Worm (Caenorhabditis elegans): Measurements from ENCODE around the gene Y47D3A.14.
A peak's percentile ranks its signal among the peaks of the same experiment; 100 is the strongest.

Y47D3A.14 gene

ce11 chrIII:11246588-11246987 lies 9.9 kb upstream of the Y47D3A.14 start (continued):
- TF ChIP-seq mel-28 (tag; optimal IDR thresholded peaks at IDR 0.05; ENCODE audit: borderline replicate concordance) (no peak), B0336.3 (GFP tag; IDR thresholded peaks at IDR 0.05) (peak; percentile 86), sdz-38 (tag; optimal IDR thresholded peaks at IDR 0.05) (no peak), snpc-3.4 (tag; optimal IDR thresholded peaks at IDR 0.05) (no peak), F52B5.7 (tag; optimal IDR thresholded peaks at IDR 0.05) (no peak), F57C9.4 (tag; optimal IDR thresholded peaks at IDR 0.05) (no peak), ztf-22 (GFP tag; optimal IDR thresholded peaks at IDR 0.05) (no peak), B0035.1 (tag; optimal IDR thresholded peaks at IDR 0.05) (no peak), ceh-58 (GFP tag; IDR thresholded peaks at IDR 0.05) (0 out of 2 replicates have a peak, but pooled peaks have one; percentile 63), ZK185.1 (tag; optimal IDR thresholded peaks at IDR 0.05; ENCODE audit: poor library complexity, severe bottlenecking) (no peak)

- TF ChIP-seq aptf-3 (GFP tag; IDR thresholded peaks at IDR 0.05) (no peak), hrde-1 (tag; optimal IDR thresholded peaks at IDR 0.05; ENCODE audit: borderline replicate concordance) (no peak), egl-44 (GFP tag; IDR thresholded peaks at IDR 0.05) (no peak), B0019.2 (GFP tag; conservative IDR thresholded peaks at IDR 0.05) (no peak), lsl-1 (GFP tag; optimal IDR thresholded peaks at IDR 0.05) (no peak), F57A8.1 (GFP tag; optimal IDR thresholded peaks at IDR 0.05) (no peak), tlf-1 (GFP tag; optimal IDR thresholded peaks at IDR 0.05) (no peak), lir-1 (GFP tag; conservative IDR thresholded peaks at IDR 0.05) (no peak), nfya-2 (GFP tag; IDR thresholded peaks at IDR 0.05) (no peak), ztf-18 (tag; optimal IDR thresholded peaks at IDR 0.05) (no peak), Y56A3A.18 (GFP tag; IDR thresholded peaks at IDR 0.05) (no peak), lin-54 (GFP tag; optimal IDR thresholded peaks at IDR 0.05) (no peak), nhr-179 (tag; optimal IDR thresholded peaks at IDR 0.05) (no peak), let-607 (tag; optimal IDR thresholded peaks at IDR 0.05) (no peak), ZK185.1 (tag; optimal IDR thresholded peaks at IDR 0.05; ENCODE audit: poor library complexity, severe bottlenecking) (no peak), attf-5 (GFP tag; optimal IDR thresholded peaks at IDR 0.05) (no peak), ccch-3 (GFP tag; optimal IDR thresholded peaks at IDR 0.05) (no peak)
Measured at ce11 chrIII:11244820-11245219, 8.2 kb upstream of the Y47D3A.14 start, which contains the start of gene rsks-1. TSS of gene rsks-1 (plus strand) at chrIII:11245120.

DNA sequence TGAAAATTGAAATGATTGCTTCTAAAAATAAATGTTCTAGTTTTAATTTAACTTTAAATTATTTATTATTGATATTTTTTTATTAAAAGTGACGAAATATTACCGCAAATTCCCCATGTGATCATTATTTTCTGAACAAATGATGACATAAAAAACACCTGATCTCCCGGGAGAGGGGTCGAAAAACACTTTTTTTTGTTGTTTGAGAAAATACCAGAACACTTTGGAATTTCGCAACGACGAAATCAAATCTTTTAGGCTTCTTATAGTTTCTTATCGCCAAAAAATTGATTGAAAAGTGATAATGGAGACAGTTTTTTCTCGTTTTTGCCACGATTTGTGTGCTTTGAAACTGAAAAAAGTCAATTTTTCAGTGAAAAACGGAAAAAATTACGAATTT lies 7.7 kb upstream of the Y47D3A.14 start:
- TF ChIP-seq ceh-40 (GFP tag; IDR thresholded peaks at IDR 0.05) = no peak
- TF ChIP-seq rpc-1 (optimal IDR thresholded peaks at IDR 0.05) = no peak
- no peak for TF ChIP-seq rpc-1 (tag; optimal IDR thresholded peaks at IDR 0.05)
- no peak for TF ChIP-seq let-607 (tag; optimal IDR thresholded peaks at IDR 0.05)
- no peak for TF ChIP-seq dox-1 (GFP tag; IDR thresholded peaks at IDR 0.05)
- TF ChIP-seq lin-54 (GFP tag; optimal IDR thresholded peaks at IDR 0.05) = no peak
- TF ChIP-seq F33H1.4 (GFP tag; IDR thresholded peaks at IDR 0.05) = no peak
- TF ChIP-seq nhr-80 (tag; optimal IDR thresholded peaks at IDR 0.05) = peak; percentile 15
- no peak for TF ChIP-seq mes-4 (tag; optimal IDR thresholded peaks at IDR 0.05)
- TF ChIP-seq Y53F4B.3 (GFP tag; IDR thresholded peaks at IDR 0.05) = no peak
- TF ChIP-seq dpl-1 (GFP tag; optimal IDR thresholded peaks at IDR 0.05) = no peak
- no peak for TF ChIP-seq sea-2 (GFP tag; IDR thresholded peaks at IDR 0.05)
- TF ChIP-seq xnd-1 (tag; optimal IDR thresholded peaks at IDR 0.05) = no peak
- TF ChIP-seq pha-4 (tag; optimal IDR thresholded peaks at IDR 0.05) = no peak
- TF ChIP-seq ceh-58 (GFP tag; IDR thresholded peaks at IDR 0.05) = no peak
- no peak for TF ChIP-seq tbx-9 (tag; optimal IDR thresholded peaks at IDR 0.05; ENCODE audit: borderline replicate concordance)
- TF ChIP-seq B0261.1 (tag; optimal IDR thresholded peaks at IDR 0.05) = no peak
- peak; percentile 94 for TF ChIP-seq cebp-1 (GFP tag; IDR thresholded peaks at IDR 0.05)
- peak; percentile 96 for TF ChIP-seq cebp-1 (tag; optimal IDR thresholded peaks at IDR 0.05)
- TF ChIP-seq athp-1 (tag; optimal IDR thresholded peaks at IDR 0.05) = no peak
- TF ChIP-seq fkh-3 (tag; optimal IDR thresholded peaks at IDR 0.05) = no peak
- TF ChIP-seq hsf-1 (GFP tag; IDR thresholded peaks at IDR 0.05) = peak; percentile 53; the same call in 1 of the 2 replicates
- TF ChIP-seq ztf-25 (GFP tag; IDR thresholded peaks at IDR 0.05) = no peak
- TF ChIP-seq T26A5.8 (tag; optimal IDR thresholded peaks at IDR 0.05) = no peak
- no peak for TF ChIP-seq lsl-1 (GFP tag; optimal IDR thresholded peaks at IDR 0.05)
- no peak for TF ChIP-seq aptf-2 (GFP tag; conservative IDR thresholded peaks at IDR 0.05)

Data from whole organism, young adult.